Worm (Caenorhabditis elegans) whole organism, late embryonic: Measurements from ENCODE around the gene npr-43.
A peak's percentile ranks its signal among the peaks of the same experiment; 100 is the strongest.

Experiments
- C08G9.2 ChIP-seq: sonication (generic microtip); optimal IDR thresholded peaks from 2 replicates; lab custom pipeline; 2016; ENCODE audit warnings: mild to moderate bottlenecking, missing genetic modification characterization, moderate library complexity, missing compliant biosample characterization
- F13H6.1 ChIP-seq: sonication (generic microtip); optimal IDR thresholded peaks from 2 replicates; lab custom pipeline; 2016; ENCODE audit warnings: missing genetic modification characterization, missing compliant biosample characterization
- K02D7.2 ChIP-seq: sonication (generic microtip); optimal IDR thresholded peaks from 2 replicates; lab custom pipeline; 2017; ENCODE audit warnings: mild to moderate bottlenecking, missing genetic modification characterization, missing compliant biosample characterization
- T23F11.4 ChIP-seq: fragments of 200-800 bp; sonication (Bioruptor generic); optimal IDR thresholded peaks from 2 replicates; lab custom pipeline; 2018; ENCODE audit warnings: mild to moderate bottlenecking, missing genetic modification characterization, missing compliant biosample characterization
- Y22D7AL.16 ChIP-seq: sonication (generic microtip); optimal IDR thresholded peaks from 2 replicates; lab custom pipeline; 2016; ENCODE audit warnings: missing genetic modification characterization, missing compliant biosample characterization
- ahr-1 ChIP-seq: sonication (generic microtip); optimal IDR thresholded peaks from 2 replicates; lab custom pipeline; 2016; ENCODE audit warnings: missing genetic modification characterization, missing compliant biosample characterization
- ceh-14 ChIP-seq: sonication (generic microtip); optimal IDR thresholded peaks from 2 replicates; lab custom pipeline; 2016; ENCODE audit warnings: missing genotype, missing genetic modification characterization, missing compliant biosample characterization
- ceh-18 ChIP-seq: sonication (generic microtip); optimal IDR thresholded peaks from 2 replicates; lab custom pipeline; 2016; ENCODE audit warnings: missing genetic modification characterization, missing compliant biosample characterization
- ceh-19 ChIP-seq: fragments of 200-800 bp; sonication (Bioruptor generic); optimal IDR thresholded peaks from 2 replicates; lab custom pipeline; 2018; ENCODE audit warnings: mild to moderate bottlenecking, missing genetic modification characterization, missing compliant biosample characterization
- ceh-2 ChIP-seq: sonication (generic microtip); optimal IDR thresholded peaks from 2 replicates; lab custom pipeline; 2016; ENCODE audit warnings: missing genotype, missing genetic modification characterization, missing compliant biosample characterization
- ceh-22 ChIP-seq: sonication (generic microtip); optimal IDR thresholded peaks from 2 replicates; lab custom pipeline; 2017; ENCODE audit warnings: missing biosample characterization, missing genetic modification characterization
- ceh-24 ChIP-seq: sonication (generic microtip); optimal IDR thresholded peaks from 2 replicates; lab custom pipeline; 2016; ENCODE audit warnings: mild to moderate bottlenecking, missing genetic modification characterization, missing compliant biosample characterization
- ceh-30 ChIP-seq: fragments of 150-350 bp; optimal IDR thresholded peaks from 2 replicates; lab custom pipeline; 2014; ENCODE audit warnings: missing biosample characterization, missing genetic modification characterization
- ceh-31 ChIP-seq: sonication (generic microtip); optimal IDR thresholded peaks from 2 replicates; lab custom pipeline; 2016; ENCODE audit warnings: missing genetic modification characterization, missing compliant biosample characterization
- ceh-34 ChIP-seq: sonication (generic microtip); optimal IDR thresholded peaks from 2 replicates; lab custom pipeline; 2016; ENCODE audit warnings: mild to moderate bottlenecking, missing genetic modification characterization, missing compliant biosample characterization
- ceh-45 ChIP-seq: fragments of 200-800 bp; sonication (Bioruptor generic); IDR thresholded peaks from 2 replicates; pipeline ENCODE4 v1.3.6; 2022; ENCODE audit warnings: missing genetic modification reagents, missing genetic modification characterization, missing compliant biosample characterization
- ceh-48 ChIP-seq: sonication (generic microtip); optimal IDR thresholded peaks from 2 replicates; lab custom pipeline; 2016; ENCODE audit warnings: missing genetic modification characterization, inconsistent platforms, missing compliant biosample characterization
- ceh-6 ChIP-seq: fragments of 200-800 bp; sonication (Bioruptor generic); optimal IDR thresholded peaks from 2 replicates; lab custom pipeline; 2018; ENCODE audit warnings: mild to moderate bottlenecking, missing genetic modification characterization, missing compliant biosample characterization
- dmd-4 ChIP-seq: sonication (generic microtip); optimal IDR thresholded peaks from 2 replicates; lab custom pipeline; 2016; ENCODE audit warnings: borderline replicate concordance, missing genetic modification characterization, missing compliant biosample characterization
- dve-1 ChIP-seq: sonication (generic microtip); optimal IDR thresholded peaks from 2 replicates; lab custom pipeline; 2017; ENCODE audit warnings: antibody characterized with exemption, mild to moderate bottlenecking, missing genetic modification characterization, missing compliant biosample characterization
- elt-2 ChIP-seq: sonication (generic microtip); optimal IDR thresholded peaks from 2 replicates; lab custom pipeline; 2016; ENCODE audit warnings: missing genetic modification reagents, missing genetic modification characterization, missing compliant biosample characterization
- ets-4 ChIP-seq: sonication (generic microtip); optimal IDR thresholded peaks from 2 replicates; lab custom pipeline; 2016; ENCODE audit warnings: missing genetic modification characterization, missing compliant biosample characterization
- eyg-1 ChIP-seq: sonication (generic microtip); optimal IDR thresholded peaks from 2 replicates; lab custom pipeline; 2016; ENCODE audit warnings: missing genotype, missing genetic modification characterization, missing compliant biosample characterization
- fax-1 ChIP-seq: sonication (generic microtip); optimal IDR thresholded peaks from 2 replicates; lab custom pipeline; 2016; ENCODE audit warnings: missing genotype, missing genetic modification characterization, missing compliant biosample characterization
- fkh-10 ChIP-seq: fragments of 150-350 bp; optimal IDR thresholded peaks from 2 replicates; lab custom pipeline; 2014; ENCODE audit warnings: missing biosample characterization, missing genetic modification reagents, missing genetic modification characterization
- fkh-6 ChIP-seq: sonication (generic microtip); optimal IDR thresholded peaks from 2 replicates; lab custom pipeline; 2016; ENCODE audit warnings: missing genetic modification characterization, missing compliant biosample characterization
- hlh-30 ChIP-seq: sonication (generic microtip); optimal IDR thresholded peaks from 2 replicates; lab custom pipeline; 2017; ENCODE audit warnings: antibody characterized with exemption, missing genetic modification characterization, missing compliant biosample characterization; ENCODE audit not compliant: insufficient read depth
- hlh-6 ChIP-seq: sonication (generic microtip); optimal IDR thresholded peaks from 2 replicates; lab custom pipeline; 2016; ENCODE audit warnings: missing genotype, missing genetic modification characterization, missing compliant biosample characterization
- hlh-8 ChIP-seq: sonication (generic microtip); optimal IDR thresholded peaks from 2 replicates; lab custom pipeline; 2016; ENCODE audit warnings: missing genotype, missing genetic modification characterization, missing compliant biosample characterization
- lim-6 ChIP-seq: sonication (generic microtip); optimal IDR thresholded peaks from 2 replicates; lab custom pipeline; 2016; ENCODE audit warnings: missing genetic modification characterization, missing compliant biosample characterization
- madf-2 ChIP-seq: sonication (generic microtip); optimal IDR thresholded peaks from 2 replicates; lab custom pipeline; 2017; ENCODE audit warnings: missing genetic modification characterization, missing compliant biosample characterization
- mec-3 ChIP-seq: sonication (generic microtip); optimal IDR thresholded peaks from 2 replicates; lab custom pipeline; 2016; ENCODE audit warnings: borderline replicate concordance, missing genetic modification characterization, missing compliant biosample characterization
- nfya-1 ChIP-seq: sonication (generic microtip); optimal IDR thresholded peaks from 2 replicates; lab custom pipeline; 2017; ENCODE audit warnings: missing genetic modification characterization, mild to moderate bottlenecking, missing compliant biosample characterization, antibody characterized with exemption, moderate library complexity
- nhr-11 ChIP-seq: fragments of 150-350 bp; optimal IDR thresholded peaks from 2 replicates; lab custom pipeline; 2014; ENCODE audit warnings: missing biosample characterization, missing genetic modification characterization
- npax-4 ChIP-seq: sonication (generic microtip); optimal IDR thresholded peaks from 2 replicates; lab custom pipeline; 2016; ENCODE audit warnings: missing genetic modification characterization, missing compliant biosample characterization
- pag-3 ChIP-seq: sonication (generic microtip); optimal IDR thresholded peaks from 2 replicates; lab custom pipeline; 2016; ENCODE audit warnings: missing compliant biosample characterization, missing genetic modification characterization, borderline replicate concordance
- pat-9 ChIP-seq: fragments of 200-800 bp; sonication (Bioruptor generic); optimal IDR thresholded peaks from 2 replicates; lab custom pipeline; 2018; ENCODE audit warnings: mild to moderate bottlenecking, missing genetic modification characterization, moderate library complexity, missing compliant biosample characterization
- pqm-1 ChIP-seq: sonication (generic microtip); optimal IDR thresholded peaks from 2 replicates; lab custom pipeline; 2016; ENCODE audit warnings: missing genetic modification characterization, missing compliant biosample characterization
- pros-1 ChIP-seq: fragments of 150-350 bp; optimal IDR thresholded peaks from 2 replicates; lab custom pipeline; 2014; ENCODE audit warnings: missing biosample characterization, missing genetic modification reagents, missing genetic modification characterization
- ref-2 ChIP-seq: sonication (generic microtip); optimal IDR thresholded peaks from 2 replicates; lab custom pipeline; 2016; ENCODE audit warnings: missing genetic modification characterization, missing compliant biosample characterization
- rnt-1 ChIP-seq: sonication (generic microtip); optimal IDR thresholded peaks from 2 replicates; lab custom pipeline; 2016; ENCODE audit warnings: missing genetic modification characterization, missing compliant biosample characterization
- sdc-2 ChIP-seq: sonication (generic microtip); optimal IDR thresholded peaks from 2 replicates; lab custom pipeline; 2016; ENCODE audit warnings: missing genotype, missing genetic modification characterization, missing compliant biosample characterization
- syd-9 ChIP-seq: sonication (generic microtip); optimal IDR thresholded peaks from 2 replicates; lab custom pipeline; 2016; ENCODE audit warnings: mild to moderate bottlenecking, missing genetic modification characterization, moderate library complexity, missing compliant biosample characterization
- tbx-2 ChIP-seq: sonication (generic microtip); optimal IDR thresholded peaks from 2 replicates; lab custom pipeline; 2016; ENCODE audit warnings: missing genetic modification characterization, missing compliant biosample characterization
- tbx-7 ChIP-seq: sonication (generic microtip); optimal IDR thresholded peaks from 2 replicates; lab custom pipeline; 2016; ENCODE audit warnings: missing genotype, missing genetic modification characterization, missing compliant biosample characterization
- unc-42 ChIP-seq: sonication (generic microtip); optimal IDR thresholded peaks from 2 replicates; lab custom pipeline; 2016; ENCODE audit warnings: missing genotype, missing genetic modification characterization, missing compliant biosample characterization
- unc-55 ChIP-seq: sonication (generic microtip); optimal IDR thresholded peaks from 2 replicates; lab custom pipeline; 2017; ENCODE audit warnings: missing biosample characterization, missing genetic modification reagents, missing genetic modification characterization
- unc-86 ChIP-seq: sonication (generic microtip); optimal IDR thresholded peaks from 2 replicates; lab custom pipeline; 2016; ENCODE audit warnings: missing genetic modification characterization, missing compliant biosample characterization
- zip-5 ChIP-seq: sonication (generic microtip); optimal IDR thresholded peaks from 2 replicates; lab custom pipeline; 2016; ENCODE audit warnings: missing genetic modification characterization, missing compliant biosample characterization

The npr-43 gene

DNA sequence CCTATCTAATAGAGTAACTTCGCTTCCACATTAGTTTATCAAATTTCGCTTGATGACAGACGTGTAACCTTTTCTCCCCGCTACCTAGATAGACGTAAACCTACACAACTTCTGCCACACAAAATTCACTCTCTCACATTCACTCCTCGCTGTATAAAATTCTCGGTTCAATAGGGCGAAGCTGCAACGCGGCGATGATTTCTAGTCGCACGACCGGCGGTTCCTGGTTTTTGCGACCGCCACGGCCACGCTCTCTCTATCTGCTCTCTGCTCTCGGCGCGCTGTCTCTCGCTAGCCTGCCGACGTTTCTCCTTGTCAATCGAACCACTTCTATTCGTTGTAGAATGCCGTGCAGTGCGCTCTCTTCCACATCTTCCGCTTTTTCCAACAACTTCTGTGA is 27.9 kb downstream of the npr-43 start:
- TF ChIP-seq ceh-18 (tag; lab: Kevin White, UChicago) (peak; percentile 79), hlh-6 (tag; lab: Kevin White, UChicago) (peak; percentile 41), hlh-8 (peak; percentile 11), unc-86 (tag; lab: Kevin White, UChicago) (no peak), T23F11.4 (GFP tag; lab: Kevin White, UChicago) (no peak), nfya-1 (peak; percentile 62), syd-9 (tag; lab: Kevin White, UChicago) (peak; percentile 24), ceh-31 (tag; lab: Kevin White, UChicago) (peak; percentile 78), tbx-7 (tag; lab: Kevin White, UChicago) (no peak), rnt-1 (tag; lab: Kevin White, UChicago) (peak; percentile 60), F13H6.1 (peak; percentile 3), unc-42 (peak; percentile 72), madf-2 (tag; lab: Kevin White, UChicago) (peak; percentile 0), Y22D7AL.16 (no peak), pqm-1 (peak; percentile 15), dve-1 (tag; lab: Kevin White, UChicago) (peak; percentile 22), ets-4 (tag; lab: Kevin White, UChicago) (peak; percentile 38), dmd-4 (tag; lab: Kevin White, UChicago) (no peak), npax-4 (no peak), fkh-10 (peak; percentile 14), ceh-34 (tag; lab: Kevin White, UChicago) (peak; percentile 43), ceh-2 (tag; lab: Kevin White, UChicago) (peak; percentile 7), ceh-14 (tag; lab: Kevin White, UChicago) (peak; percentile 55), hlh-30 (tag; lab: Kevin White, UChicago) (no peak), pros-1 (tag; lab: Kevin White, UChicago) (peak; percentile 58), tbx-2 (peak; percentile 75), elt-2 (tag; lab: Kevin White, UChicago) (no peak), ref-2 (tag; lab: Kevin White, UChicago) (peak; percentile 54), eyg-1 (tag; lab: Kevin White, UChicago) (no peak), fkh-6 (peak; percentile 53), C08G9.2 (peak; percentile 64), zip-5 (tag; lab: Kevin White, UChicago) (no peak), sdc-2 (tag; lab: Kevin White, UChicago) (peak; percentile 3)
- TF ChIP-seq, all 69 proteins: peak for 23

DNA sequence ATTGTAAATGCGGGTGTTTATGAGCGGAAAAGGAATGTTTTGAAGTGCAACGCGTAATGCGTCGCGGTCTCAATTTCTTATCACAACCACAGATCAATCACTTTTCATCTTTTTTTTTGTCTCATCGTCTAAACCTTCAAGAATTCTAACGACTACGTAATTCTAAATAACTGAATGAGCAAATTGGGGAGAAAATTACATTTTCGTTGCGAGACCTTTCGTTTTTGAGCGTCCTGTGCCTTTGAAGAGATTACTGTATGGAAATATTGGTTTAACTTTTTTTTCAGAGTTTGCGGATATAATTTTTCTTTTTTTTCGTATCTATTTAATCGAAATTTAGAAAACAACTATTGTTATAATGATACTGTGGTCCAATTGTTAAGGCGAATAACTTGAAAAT is 28.4 kb downstream of the npr-43 start:
- no peak for TF ChIP-seq C08G9.2
- no peak for TF ChIP-seq F13H6.1
- TF ChIP-seq hlh-8, result no peak
- no peak for TF ChIP-seq unc-55 (GFP tag; lab: Kevin White, UChicago)
- no peak for TF ChIP-seq mec-3 (tag; lab: Kevin White, UChicago)
- TF ChIP-seq sdc-2 (tag; lab: Kevin White, UChicago), result no peak
- TF ChIP-seq ahr-1 (tag; lab: Kevin White, UChicago), result no peak
- no peak for TF ChIP-seq pag-3 (tag; lab: Kevin White, UChicago)
- no peak for TF ChIP-seq dmd-4 (tag; lab: Kevin White, UChicago)
- no peak for TF ChIP-seq lim-6 (tag; lab: Kevin White, UChicago)
- no peak for TF ChIP-seq fkh-10
- TF ChIP-seq pat-9 (tag; lab: Kevin White, UChicago), result no peak
- TF ChIP-seq ceh-24 (tag; lab: Kevin White, UChicago), result no peak

DNA sequence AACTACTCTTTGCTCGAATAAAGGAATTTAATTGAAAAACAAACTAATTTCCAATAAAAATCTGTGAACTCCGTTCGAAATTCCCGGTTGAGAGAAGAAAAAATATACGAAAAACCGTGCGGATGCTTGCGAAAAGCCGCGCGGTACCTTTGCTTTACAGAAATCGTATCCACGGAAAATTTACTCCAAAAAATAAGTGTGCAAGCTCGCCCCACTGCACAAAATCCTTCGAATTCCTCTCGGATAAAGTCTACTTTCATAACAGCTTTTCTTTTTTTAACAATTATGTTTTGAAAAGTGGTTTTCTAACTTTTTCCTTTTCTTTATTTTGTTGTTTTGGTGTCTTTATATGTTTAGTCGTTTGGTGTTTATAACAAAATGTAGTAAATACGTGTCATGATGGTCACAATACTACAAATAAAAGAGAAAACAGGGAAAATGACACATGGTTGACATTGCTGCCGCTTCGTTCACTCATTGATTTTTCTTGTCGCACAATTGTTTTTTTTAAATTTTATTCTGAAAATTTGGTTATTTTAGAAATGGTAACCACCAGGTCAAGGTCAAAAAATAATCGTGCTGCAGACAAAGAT is 31.6 kb downstream of the npr-43 start, which contains the start of gene cept-2:
Gene cept-2 (plus strand): TSS at position 533 of the 593 bp plus-strand sequence.
- TF ChIP-seq ceh-6 (GFP tag; lab: Kevin White, UChicago) (no peak), ceh-18 (tag; lab: Kevin White, UChicago) (peak; percentile 77), hlh-6 (tag; lab: Kevin White, UChicago) (no peak), ref-2 (tag; lab: Kevin White, UChicago) (peak; percentile 91), K02D7.2 (tag; lab: Kevin White, UChicago) (no peak), ceh-14 (tag; lab: Kevin White, UChicago) (peak; percentile 76), ceh-2 (tag; lab: Kevin White, UChicago) (peak; percentile 55), ceh-19 (GFP tag; lab: Kevin White, UChicago) (no peak), ceh-48 (tag; lab: Kevin White, UChicago) (no peak), ceh-45 (no peak), dve-1 (tag; lab: Kevin White, UChicago) (peak; percentile 56), ceh-22 (tag; lab: Kevin White, UChicago) (no peak), fax-1 (tag; lab: Kevin White, UChicago) (peak; percentile 75), nhr-11 (tag; lab: Kevin White, UChicago) (no peak), elt-2 (tag; lab: Kevin White, UChicago) (no peak), ceh-30 (no peak), pat-9 (tag; lab: Kevin White, UChicago) (no peak)
